Fruit fly (Drosophila melanogaster) whole organism, wandering third instar larva: ENCODE results near the gene CG44815.

ENCODE experiments used
- Hr83 ChIP-seq: fragments of 200-300 bp; sonication (Bioruptor generic); optimal IDR thresholded peaks from 2 replicates; lab custom pipeline; 2016; ENCODE audit warnings: missing biosample characterization, mild to moderate bottlenecking, missing genetic modification characterization, moderate library complexity; ENCODE audit not compliant: poor library complexity, severe bottlenecking
- Jra ChIP-seq: sonication (Bioruptor generic); optimal IDR thresholded peaks from 2 replicates; lab custom pipeline; 2016; ENCODE audit warnings: missing biosample characterization, missing genetic modification characterization
- N ChIP-seq: fragments of >200 bp; optimal IDR thresholded peaks from 2 replicates; lab custom pipeline; 2018; ENCODE audit warnings: missing biosample characterization, missing external identifiers, missing genetic modification characterization
- br ChIP-seq: fragments of 200-800 bp; sonication (Bioruptor generic); optimal IDR thresholded peaks from 2 replicates; lab custom pipeline; 2016; ENCODE audit warnings: missing biosample characterization, missing genetic modification characterization
- ey ChIP-seq: fragments of 200-800 bp; sonication (Bioruptor generic); optimal IDR thresholded peaks from 2 replicates; lab custom pipeline; 2016; ENCODE audit warnings: missing biosample characterization, missing genetic modification characterization
- pan ChIP-seq: fragments of >200 bp; optimal IDR thresholded peaks from 2 replicates; lab custom pipeline; 2017
- woc ChIP-seq: sonication (Bioruptor generic); optimal IDR thresholded peaks from 2 replicates; lab custom pipeline; 2016; ENCODE audit warnings: missing biosample characterization, mild to moderate bottlenecking, missing genetic modification characterization

DNA sequence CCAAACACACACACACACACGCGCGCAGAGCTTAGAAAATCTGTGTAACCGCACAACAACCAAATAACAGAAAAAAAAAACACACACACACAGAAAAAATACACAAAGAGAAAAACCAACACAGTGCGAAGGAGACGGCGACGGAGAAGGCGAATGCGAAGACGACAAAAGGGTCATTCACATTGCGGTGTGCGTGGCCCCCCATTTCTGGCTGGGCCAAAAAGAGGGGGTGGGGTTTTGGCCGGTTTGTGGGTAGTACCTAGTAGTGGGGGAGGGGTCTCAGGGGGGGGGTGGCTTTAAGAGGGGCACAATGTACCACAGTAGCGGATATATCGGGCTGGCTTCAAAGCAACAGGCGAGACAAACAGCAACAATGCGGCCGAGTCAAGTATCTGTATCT, 37.6 kb upstream of the CG44815 start:
- TF ChIP-seq Jra (GFP tag; lab: Kevin White, UChicago) (no peak), pan (lab: Kevin White, UChicago) (no peak), woc (GFP tag; lab: Kevin White, UChicago) (no peak), ey (no peak), N (GFP tag; lab: Kevin White, UChicago) (no peak), Hr83 (no peak), br (GFP tag; lab: Kevin White, UChicago) (no peak)
